Worm (Caenorhabditis elegans) whole organism, L3 larva: ENCODE data around the gene T04C12.8.

Experiments
- R02D3.7 ChIP-seq: fragments of 150-350 bp; optimal IDR thresholded peaks from 2 replicates; lab custom pipeline; 2014; ENCODE audit warnings: missing biosample characterization, missing genetic modification characterization
- ama-1 ChIP-seq: fragments of 150-350 bp; optimal IDR thresholded peaks from 2 replicates; lab custom pipeline; 2018
- egl-27 ChIP-seq: sonication (generic microtip); optimal IDR thresholded peaks from 4 replicates; lab custom pipeline; 2017; ENCODE audit warnings: missing biosample characterization, missing genetic modification reagents, missing genetic modification characterization
- nfya-1 ChIP-seq: sonication (generic microtip); optimal IDR thresholded peaks from 2 replicates; lab custom pipeline; 2017; ENCODE audit warnings: missing genetic modification characterization, mild to moderate bottlenecking, missing compliant biosample characterization, antibody characterized with exemption, moderate library complexity; ENCODE audit not compliant: insufficient read depth

- TF ChIP-seq R02D3.7 (tag; lab: Kevin White, UChicago) (no peak), egl-27 (tag; lab: Kevin White, UChicago) (no peak), nfya-1 (tag; lab: Kevin White, UChicago) (peak; percentile 80), ama-1 (peak; percentile 6)
Measured at ce11 chrV:11080345-11081102, 11.4 kb upstream of the T04C12.8 start, which contains the start of gene act-1.
